Worm (Caenorhabditis elegans) whole organism, L4 larva: ENCODE data around the gene ncx-7.

Experiments used
- F10B5.3 ChIP-seq: sonication (generic microtip); optimal IDR thresholded peaks from 2 replicates; lab custom pipeline; 2016; ENCODE audit warnings: mild to moderate bottlenecking, missing genetic modification characterization, missing compliant biosample characterization
- F44E2.7 ChIP-seq: fragments of 200-800 bp; sonication (Bioruptor generic); IDR thresholded peaks from 2 replicates; pipeline ENCODE4 v2.1.2; 2022; ENCODE audit warnings: missing genetic modification characterization, missing compliant biosample characterization
- ZK337.2 ChIP-seq: fragments of 200-800 bp; sonication (Bioruptor generic); IDR thresholded peaks from 2 replicates; pipeline ENCODE4 v1.3.6; 2022; ENCODE audit warnings: missing genetic modification reagents, missing genetic modification characterization, missing compliant biosample characterization
- aly-2 ChIP-seq: sonication (generic microtip); optimal IDR thresholded peaks from 2 replicates; lab custom pipeline; 2018; ENCODE audit warnings: missing biosample characterization, missing genetic modification characterization
- arid-1 ChIP-seq: fragments of 200-800 bp; sonication (Bioruptor generic); conservative IDR thresholded peaks from 2 replicates; pipeline ENCODE4 v1.3.6; 2022; ENCODE audit warnings: missing genetic modification reagents, missing genetic modification characterization, missing compliant biosample characterization
- attf-4 ChIP-seq: sonication (generic microtip); optimal IDR thresholded peaks from 3 replicates; lab custom pipeline; 2017; ENCODE audit warnings: missing biosample characterization, missing genetic modification characterization
- cey-2 ChIP-seq: sonication (generic microtip); optimal IDR thresholded peaks from 3 replicates; lab custom pipeline; 2017; ENCODE audit warnings: missing genetic modification characterization, mild to moderate bottlenecking, missing compliant biosample characterization, antibody characterized with exemption, borderline replicate concordance; ENCODE audit not compliant: insufficient read depth
- daf-16 ChIP-seq, 3 experiments: sonication (generic microtip); optimal IDR thresholded peaks; 2 replicates each; lab custom pipeline; 2016 to 2017; ENCODE audit warnings: missing genetic modification characterization in 3 of 3, missing genetic modification reagents in 3 of 3, mild to moderate bottlenecking in 2 of 3, missing compliant biosample characterization in 2 of 3, missing biosample characterization in 1 of 3, moderate library complexity in 1 of 3
- dmd-6 ChIP-seq: fragments of 200-800 bp; sonication (Bioruptor generic); IDR thresholded peaks from 2 replicates; pipeline ENCODE4 v1.3.6; 2022; ENCODE audit warnings: missing genetic modification reagents, missing genetic modification characterization, missing compliant biosample characterization
- dpl-1 ChIP-seq: fragments of 150-350 bp; optimal IDR thresholded peaks from 2 replicates; lab custom pipeline; 2014; ENCODE audit warnings: missing biosample characterization, missing genetic modification reagents, missing genetic modification characterization
- duxl-1 ChIP-seq: sonication (generic microtip); optimal IDR thresholded peaks from 2 replicates; lab custom pipeline; 2016; ENCODE audit warnings: mild to moderate bottlenecking, missing genetic modification characterization, moderate library complexity, missing compliant biosample characterization; ENCODE audit not compliant: poor library complexity
- dve-1 ChIP-seq: sonication (generic microtip); optimal IDR thresholded peaks from 2 replicates; lab custom pipeline; 2017; ENCODE audit warnings: antibody characterized with exemption, mild to moderate bottlenecking, missing genetic modification characterization, missing compliant biosample characterization; ENCODE audit not compliant: insufficient read depth
- fkh-10 ChIP-seq: fragments of 150-350 bp; optimal IDR thresholded peaks from 2 replicates; lab custom pipeline; 2014; ENCODE audit warnings: missing biosample characterization, missing genetic modification reagents, missing genetic modification characterization
- hlh-11 ChIP-seq: fragments of 200-800 bp; sonication (Bioruptor generic); optimal IDR thresholded peaks from 2 replicates; lab custom pipeline; 2018; ENCODE audit warnings: mild to moderate bottlenecking, missing genetic modification characterization, missing compliant biosample characterization
- hlh-30 ChIP-seq: sonication (generic microtip); optimal IDR thresholded peaks from 2 replicates; lab custom pipeline; 2017; ENCODE audit warnings: antibody characterized with exemption, mild to moderate bottlenecking, missing genetic modification characterization, missing compliant biosample characterization; ENCODE audit not compliant: insufficient read depth
- lin-13 ChIP-seq: fragments of 150-350 bp; optimal IDR thresholded peaks from 2 replicates; lab custom pipeline; 2014; ENCODE audit warnings: missing biosample characterization, missing genetic modification reagents, missing genetic modification characterization
- mes-2 ChIP-seq: sonication (generic microtip); optimal IDR thresholded peaks from 2 replicates; lab custom pipeline; 2016; ENCODE audit warnings: missing genotype, mild to moderate bottlenecking, missing genetic modification characterization, missing compliant biosample characterization; ENCODE audit not compliant: poor library complexity, severe bottlenecking
- nhr-10 ChIP-seq: fragments of 150-350 bp; optimal IDR thresholded peaks from 2 replicates; lab custom pipeline; 2014; ENCODE audit warnings: missing biosample characterization, missing genetic modification characterization
- nhr-42 ChIP-seq: fragments of 200-800 bp; sonication (Bioruptor generic); IDR thresholded peaks from 2 replicates; pipeline ENCODE4 v1.3.6; 2022; ENCODE audit warnings: missing genetic modification characterization, missing compliant biosample characterization
- nhr-48 ChIP-seq: sonication (generic microtip); optimal IDR thresholded peaks from 2 replicates; lab custom pipeline; 2016; ENCODE audit warnings: mild to moderate bottlenecking, missing genetic modification characterization, missing compliant biosample characterization
- nhr-6 ChIP-seq: fragments of 150-350 bp; optimal IDR thresholded peaks from 2 replicates; lab custom pipeline; 2014; ENCODE audit warnings: missing biosample characterization, missing genetic modification characterization
- set-16 ChIP-seq: fragments of 200-800 bp; sonication (Bioruptor generic); IDR thresholded peaks from 2 replicates; pipeline ENCODE4 v1.3.6; 2022; ENCODE audit warnings: missing genetic modification reagents, missing genetic modification characterization, missing compliant biosample characterization
- snpc-1.2 ChIP-seq: fragments of 200-800 bp; sonication (Bioruptor generic); IDR thresholded peaks from 2 replicates; pipeline ENCODE4 v1.3.6; 2022; ENCODE audit warnings: missing genetic modification reagents, missing genetic modification characterization, missing compliant biosample characterization
- snpc-4 ChIP-seq: fragments of 150-350 bp; optimal IDR thresholded peaks from 2 replicates; lab custom pipeline; 2014; ENCODE audit warnings: missing biosample characterization, missing genetic modification characterization
- spr-1 ChIP-seq: sonication (generic microtip); optimal IDR thresholded peaks from 2 replicates; lab custom pipeline; 2016; ENCODE audit warnings: mild to moderate bottlenecking, missing genetic modification characterization, missing compliant biosample characterization
- zag-1 ChIP-seq: fragments of 150-350 bp; optimal IDR thresholded peaks from 2 replicates; lab custom pipeline; 2014; ENCODE audit warnings: missing biosample characterization, missing genetic modification characterization
- zip-11 ChIP-seq: fragments of 200-800 bp; sonication (Bioruptor generic); IDR thresholded peaks from 2 replicates; pipeline ENCODE4 v1.3.6; 2022; ENCODE audit warnings: missing genetic modification characterization, missing compliant biosample characterization
- zip-2 ChIP-seq: fragments of 150-350 bp; optimal IDR thresholded peaks from 2 replicates; lab custom pipeline; 2014; ENCODE audit warnings: missing biosample characterization, missing genetic modification characterization

ncx-7 gene

ce11 chrIII:9666239-9666638, 53.9 kb downstream of the ncx-7 start:
- TF ChIP-seq zip-2 (no peak), nhr-42 (GFP tag; lab: Robert Waterston, UW) (0 out of 2 replicates have a peak, but pooled peaks have one; percentile 47), aly-2 (tag; lab: Kevin White, UChicago) (no peak), arid-1 (GFP tag; lab: Robert Waterston, UW) (0 out of 2 replicates have a peak, but pooled peaks have one; percentile 11), dve-1 (tag; lab: Kevin White, UChicago) (peak; percentile 10), hlh-11 (tag; lab: Kevin White, UChicago) (peak; percentile 17), zag-1 (no peak), daf-16 (GFP tag; optimal IDR thresholded peaks at IDR 0.05; lab: Kevin White, UChicago) (no peak), daf-16 (tag; optimal IDR thresholded peaks at IDR 0.05; lab: Kevin White, UChicago) (peak; percentile 59), fkh-10 (GFP tag; lab: Kevin White, UChicago) (no peak), hlh-30 (peak; percentile 81), mes-2 (tag; lab: Kevin White, UChicago) (peak; percentile 35), dpl-1 (GFP tag; lab: Kevin White, UChicago) (no peak), snpc-4 (tag; lab: Kevin White, UChicago) (no peak), attf-4 (tag; lab: Kevin White, UChicago) (no peak), zip-11 (no peak), nhr-6 (tag; lab: Kevin White, UChicago) (peak; percentile 55), cey-2 (tag; lab: Kevin White, UChicago) (no peak), duxl-1 (tag; lab: Kevin White, UChicago) (no peak), dmd-6 (GFP tag; lab: Robert Waterston, UW) (peak; percentile 53), nhr-10 (no peak), nhr-48 (tag; lab: Kevin White, UChicago) (no peak), set-16 (GFP tag; lab: Robert Waterston, UW) (no peak), snpc-1.2 (GFP tag; lab: Robert Waterston, UW) (no peak), F44E2.7 (no peak), F10B5.3 (tag; lab: Kevin White, UChicago) (no peak), spr-1 (tag; lab: Kevin White, UChicago) (no peak), ZK337.2 (GFP tag; lab: Robert Waterston, UW) (no peak), lin-13 (no peak)
